Worm (Caenorhabditis elegans): ENCODE data around the gene T05G5.5.

ce11 chrIII:9767095-9767494 is 15.9 kb upstream of the T05G5.5 start:
- TF ChIP-seq tbx-2 (tag; optimal IDR thresholded peaks at IDR 0.05) (no peak), ztf-16 (tag; optimal IDR thresholded peaks at IDR 0.05) (no peak), fkh-10 (GFP tag; optimal IDR thresholded peaks at IDR 0.05) (no peak), pag-3 (tag; optimal IDR thresholded peaks at IDR 0.05; ENCODE audit: borderline replicate concordance) (no peak), mec-3 (tag; optimal IDR thresholded peaks at IDR 0.05; ENCODE audit: borderline replicate concordance) (peak; percentile 37), pqm-1 (tag; optimal IDR thresholded peaks at IDR 0.05) (no peak), nhr-11 (tag; optimal IDR thresholded peaks at IDR 0.05) (no peak), rnt-1 (tag; optimal IDR thresholded peaks at IDR 0.05) (no peak), sox-4 (tag; optimal IDR thresholded peaks at IDR 0.05) (no peak), K09A11.1 (tag; optimal IDR thresholded peaks at IDR 0.05; ENCODE audit: insufficient read depth) (no peak)

All from whole organism, late embryonic.